Worm (Caenorhabditis elegans) whole organism, L1 larva: ENCODE results near the gene spp-28.

Experiments
- Y116A8C.19 ChIP-seq: sonication (generic microtip); optimal IDR thresholded peaks from 2 replicates; lab custom pipeline; 2016; ENCODE audit warnings: missing compliant biosample characterization, missing genetic modification characterization, borderline replicate concordance
- dpl-1 ChIP-seq, 3 experiments: fragments of 150-350 bp in 2 of 3; sonication (generic microtip) in 1 of 3; optimal IDR thresholded peaks; 2 replicates each; lab custom pipeline; 2014 to 2017; ENCODE audit warnings: missing biosample characterization in 3 of 3, missing genetic modification characterization in 3 of 3, missing genetic modification reagents in 3 of 3
- lsy-2 ChIP-seq, 2 experiments: fragments of 150-350 bp; optimal IDR thresholded peaks; 2 replicates each; lab custom pipeline; 2014; ENCODE audit warnings: missing biosample characterization in 2 of 2, missing genetic modification characterization in 2 of 2
- nhr-12 ChIP-seq: sonication (generic microtip); optimal IDR thresholded peaks from 2 replicates; lab custom pipeline; 2017; ENCODE audit warnings: missing biosample characterization, missing genetic modification characterization
- nhr-85 ChIP-seq: sonication (generic microtip); peaks from one replicate; lab custom pipeline; 2016; ENCODE audit warnings: missing genetic modification characterization, inconsistent platforms, missing compliant biosample characterization
- unc-62 ChIP-seq: fragments of 150-350 bp; optimal IDR thresholded peaks from 2 replicates; lab custom pipeline; 2014; ENCODE audit warnings: missing biosample characterization, missing genetic modification reagents, missing genetic modification characterization
- ztf-11 ChIP-seq, 2 experiments: sonication (generic microtip); optimal IDR thresholded peaks; 2 replicates each; lab custom pipeline; 2016 to 2017; ENCODE audit warnings: missing genetic modification characterization in 2 of 2, missing biosample characterization in 1 of 2, missing compliant biosample characterization in 1 of 2

DNA sequence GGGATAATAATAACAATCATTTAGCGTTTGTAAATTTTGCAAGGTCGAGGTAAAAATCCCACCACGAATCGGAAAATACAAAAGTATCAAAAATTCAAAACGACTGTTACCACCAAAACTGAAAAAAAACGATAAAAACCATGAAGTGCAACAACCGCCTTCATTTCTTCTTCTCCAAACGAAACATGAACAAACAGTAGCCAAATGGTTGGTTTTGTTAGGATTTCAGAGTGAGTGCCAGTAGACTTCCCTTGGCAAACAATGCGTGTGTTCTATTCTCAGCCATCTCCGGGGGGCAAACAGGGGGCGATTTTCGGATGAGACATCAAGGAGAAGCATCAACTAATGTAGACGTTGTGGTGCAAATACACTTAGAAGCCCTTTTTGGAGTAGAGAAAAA is 34.6 kb upstream of the spp-28 start:
- no peak for TF ChIP-seq dpl-1 (GFP tag; optimal IDR thresholded peaks at IDR 0.05; lab: Kevin White, UChicago)
- no peak for TF ChIP-seq unc-62 (GFP tag; lab: Kevin White, UChicago)
- no peak for TF ChIP-seq nhr-85 (tag; lab: Kevin White, UChicago)
- no peak for TF ChIP-seq Y116A8C.19 (tag; lab: Kevin White, UChicago)
- no peak for TF ChIP-seq ztf-11 (tag; optimal IDR thresholded peaks at IDR 0.05; lab: Kevin White, UChicago)
- no peak for TF ChIP-seq nhr-12
- no peak for TF ChIP-seq lsy-2 (tag; optimal IDR thresholded peaks at IDR 0.05; lab: Kevin White, UChicago)
